Worm (Caenorhabditis elegans) whole organism, L1 larva: ENCODE measurements around the gene R10E11.9.

ENCODE experiments used
- Y116A8C.19 ChIP-seq: sonication (generic microtip); optimal IDR thresholded peaks from 2 replicates; lab custom pipeline; 2016; ENCODE audit warnings: missing compliant biosample characterization, missing genetic modification characterization, borderline replicate concordance
- aha-1 ChIP-seq: fragments of 150-350 bp; optimal IDR thresholded peaks from 2 replicates; lab custom pipeline; 2014; ENCODE audit warnings: missing biosample characterization, missing genetic modification characterization
- alr-1 ChIP-seq: fragments of 200-800 bp; sonication (Bioruptor generic); optimal IDR thresholded peaks from 2 replicates; lab custom pipeline; 2018; ENCODE audit warnings: borderline replicate concordance, mild to moderate bottlenecking, missing genetic modification characterization, missing compliant biosample characterization
- aly-2 ChIP-seq: fragments of 150-350 bp; optimal IDR thresholded peaks from 2 replicates; lab custom pipeline; 2014; ENCODE audit warnings: missing biosample characterization, missing genetic modification characterization
- ama-1 ChIP-seq: fragments of 150-350 bp; optimal IDR thresholded peaks from 2 replicates; lab custom pipeline; 2014
- blmp-1 ChIP-seq: fragments of 150-350 bp; optimal IDR thresholded peaks from 2 replicates; lab custom pipeline; 2014; ENCODE audit warnings: missing biosample characterization, missing genetic modification characterization
- ceh-8 ChIP-seq: fragments of 200-800 bp; sonication (Bioruptor generic); optimal IDR thresholded peaks from 2 replicates; lab custom pipeline; 2018; ENCODE audit warnings: mild to moderate bottlenecking, missing genetic modification characterization, moderate library complexity, missing compliant biosample characterization
- ces-1 ChIP-seq: fragments of 150-350 bp; optimal IDR thresholded peaks from 2 replicates; lab custom pipeline; 2014; ENCODE audit warnings: missing biosample characterization, missing genetic modification reagents, missing genetic modification characterization
- dsc-1 ChIP-seq: sonication (generic microtip); optimal IDR thresholded peaks from 2 replicates; lab custom pipeline; 2016; ENCODE audit warnings: mild to moderate bottlenecking, missing genetic modification characterization, missing compliant biosample characterization
- efl-1 ChIP-seq, 4 experiments: fragments of 150-350 bp; optimal IDR thresholded peaks in 3 of 4; peaks in 1 of 4; 1 replicate in 1 of 4; 2 replicates in 3 of 4; lab custom pipeline; 2014; ENCODE audit warnings: missing biosample characterization in 2 of 4, missing genetic modification characterization in 2 of 4, missing genetic modification reagents in 2 of 4
- egl-13 ChIP-seq: sonication (generic microtip); optimal IDR thresholded peaks from 2 replicates; lab custom pipeline; 2016; ENCODE audit warnings: missing genotype, missing genetic modification reagents, missing genetic modification characterization, missing compliant biosample characterization
- egl-27 ChIP-seq, 2 experiments: fragments of 150-350 bp in 1 of 2; sonication (generic microtip); optimal IDR thresholded peaks; 3 replicates each; lab custom pipeline; 2017 to 2018; ENCODE audit warnings: missing biosample characterization in 2 of 2, missing genetic modification characterization in 2 of 2, missing genetic modification reagents in 2 of 2
- elt-2 ChIP-seq: sonication (generic microtip); optimal IDR thresholded peaks from 2 replicates; lab custom pipeline; 2016; ENCODE audit warnings: missing genetic modification characterization, mild to moderate bottlenecking, inconsistent platforms, missing compliant biosample characterization, missing genetic modification reagents
- elt-3 ChIP-seq, 6 experiments: fragments of 150-350 bp in 1 of 6; sonication (generic microtip); optimal IDR thresholded peaks; 2 replicates each; lab custom pipeline; 2017 to 2018; ENCODE audit warnings: missing biosample characterization in 6 of 6, missing genetic modification characterization in 6 of 6, inconsistent platforms in 1 of 6
- fos-1 ChIP-seq: fragments of 150-350 bp; optimal IDR thresholded peaks from 2 replicates; lab custom pipeline; 2014; ENCODE audit warnings: missing biosample characterization, missing genetic modification characterization
- hlh-17 ChIP-seq: fragments of 200-800 bp; sonication (Bioruptor generic); optimal IDR thresholded peaks from 2 replicates; lab custom pipeline; 2018; ENCODE audit warnings: missing genetic modification characterization, mild to moderate bottlenecking, missing compliant biosample characterization, moderate library complexity, borderline replicate concordance
- isw-1 ChIP-seq: fragments of 200-800 bp; sonication (Bioruptor generic); IDR thresholded peaks from 2 replicates; pipeline ENCODE4 v1.3.6; 2022; ENCODE audit warnings: missing genetic modification characterization, missing compliant biosample characterization
- jun-1 ChIP-seq: fragments of 150-350 bp; optimal IDR thresholded peaks from 2 replicates; lab custom pipeline; 2014; ENCODE audit warnings: missing biosample characterization, missing genetic modification reagents, missing genetic modification characterization
- lin-13 ChIP-seq: fragments of 150-350 bp; optimal IDR thresholded peaks from 2 replicates; lab custom pipeline; 2014; ENCODE audit warnings: missing biosample characterization, missing genetic modification reagents, missing genetic modification characterization
- lin-14 ChIP-seq: fragments of 200-800 bp; sonication (Bioruptor generic); optimal IDR thresholded peaks from 2 replicates; lab custom pipeline; 2018; ENCODE audit warnings: mild to moderate bottlenecking, missing genetic modification characterization, moderate library complexity, missing compliant biosample characterization
- lin-15B ChIP-seq: fragments of 150-350 bp; sonication (generic microtip); optimal IDR thresholded peaks from 3 replicates; lab custom pipeline; 2014; ENCODE audit warnings: missing biosample characterization, missing genetic modification characterization
- lin-35 ChIP-seq, 2 experiments: fragments of 150-350 bp; optimal IDR thresholded peaks; 2 replicates each; lab custom pipeline; 2014; ENCODE audit warnings: missing biosample characterization in 2 of 2, missing genetic modification characterization in 2 of 2, missing genetic modification reagents in 2 of 2
- lir-3 ChIP-seq: sonication (generic microtip); optimal IDR thresholded peaks from 2 replicates; lab custom pipeline; 2016; ENCODE audit warnings: mild to moderate bottlenecking, missing genetic modification characterization, moderate library complexity, missing compliant biosample characterization; ENCODE audit not compliant: poor library complexity
- lsy-2 ChIP-seq, 2 experiments: fragments of 150-350 bp; optimal IDR thresholded peaks; 2 replicates each; lab custom pipeline; 2014; ENCODE audit warnings: missing biosample characterization in 2 of 2, missing genetic modification characterization in 2 of 2
- mab-9 ChIP-seq: fragments of 200-800 bp; sonication (Bioruptor generic); IDR thresholded peaks from 2 replicates; pipeline ENCODE4 v1.3.6; 2022; ENCODE audit warnings: missing genetic modification reagents, missing genetic modification characterization, missing compliant biosample characterization
- mdl-1 ChIP-seq, 2 experiments: fragments of 150-350 bp; optimal IDR thresholded peaks; 2 replicates each; lab custom pipeline; 2014 to 2017; ENCODE audit warnings: missing biosample characterization in 2 of 2, missing genetic modification characterization in 2 of 2, inconsistent platforms in 1 of 2
- mep-1 ChIP-seq: fragments of 150-350 bp; optimal IDR thresholded peaks from 2 replicates; lab custom pipeline; 2014; ENCODE audit warnings: missing biosample characterization, missing genetic modification characterization
- nhr-11 ChIP-seq: fragments of 150-350 bp; optimal IDR thresholded peaks from 2 replicates; lab custom pipeline; 2014; ENCODE audit warnings: missing biosample characterization, missing genetic modification characterization
- nhr-19 ChIP-seq: fragments of 200-800 bp; sonication (Bioruptor generic); conservative IDR thresholded peaks from 2 replicates; pipeline ENCODE4 v1.3.6; 2022; ENCODE audit warnings: missing genetic modification characterization, missing compliant biosample characterization
- nhr-20 ChIP-seq: sonication (generic microtip); optimal IDR thresholded peaks from 2 replicates; lab custom pipeline; 2016; ENCODE audit warnings: mild to moderate bottlenecking, missing genetic modification characterization, missing compliant biosample characterization
- nhr-47 ChIP-seq: sonication (generic microtip); optimal IDR thresholded peaks from 2 replicates; lab custom pipeline; 2016; ENCODE audit warnings: mild to moderate bottlenecking, missing genetic modification characterization, moderate library complexity, missing compliant biosample characterization
- nhr-71 ChIP-seq: sonication (generic microtip); optimal IDR thresholded peaks from 2 replicates; lab custom pipeline; 2016; ENCODE audit warnings: mild to moderate bottlenecking, missing genetic modification characterization, moderate library complexity, missing compliant biosample characterization
- nhr-76 ChIP-seq: sonication (generic microtip); optimal IDR thresholded peaks from 2 replicates; lab custom pipeline; 2017; ENCODE audit warnings: missing biosample characterization, missing genetic modification characterization
- nhr-84 ChIP-seq: sonication (generic microtip); optimal IDR thresholded peaks from 2 replicates; lab custom pipeline; 2017; ENCODE audit warnings: missing biosample characterization, missing genetic modification characterization
- nhr-85 ChIP-seq: sonication (generic microtip); peaks from one replicate; lab custom pipeline; 2016; ENCODE audit warnings: missing genetic modification characterization, inconsistent platforms, missing compliant biosample characterization
- nhr-90 ChIP-seq: sonication (generic microtip); optimal IDR thresholded peaks from 2 replicates; lab custom pipeline; 2016; ENCODE audit warnings: mild to moderate bottlenecking, missing genetic modification characterization, missing compliant biosample characterization; ENCODE audit not compliant: poor library complexity
- pqm-1 ChIP-seq: sonication (generic microtip); optimal IDR thresholded peaks from 3 replicates; lab custom pipeline; 2017; ENCODE audit warnings: missing biosample characterization, missing genetic modification characterization
- rnt-1 ChIP-seq: sonication (generic microtip); optimal IDR thresholded peaks from 2 replicates; lab custom pipeline; 2016; ENCODE audit warnings: mild to moderate bottlenecking, missing genetic modification characterization, moderate library complexity, missing compliant biosample characterization
- skn-1 ChIP-seq: fragments of 150-350 bp; optimal IDR thresholded peaks from 2 replicates; lab custom pipeline; 2014; ENCODE audit warnings: missing biosample characterization, missing genetic modification characterization
- snu-23 ChIP-seq: sonication (generic microtip); optimal IDR thresholded peaks from 2 replicates; lab custom pipeline; 2016; ENCODE audit warnings: missing genetic modification characterization, missing compliant biosample characterization
- unc-30 ChIP-seq: sonication (generic microtip); optimal IDR thresholded peaks from 2 replicates; lab custom pipeline; 2017; ENCODE audit warnings: missing biosample characterization, missing genetic modification characterization
- unc-62 ChIP-seq: fragments of 150-350 bp; optimal IDR thresholded peaks from 2 replicates; lab custom pipeline; 2014; ENCODE audit warnings: missing biosample characterization, missing genetic modification reagents, missing genetic modification characterization
- unc-98 ChIP-seq: fragments of 200-800 bp; sonication (Bioruptor generic); IDR thresholded peaks from 2 replicates; pipeline ENCODE4 v1.3.6; 2022; ENCODE audit warnings: missing genetic modification characterization, missing compliant biosample characterization
- vab-15 ChIP-seq: sonication (generic microtip); optimal IDR thresholded peaks from 2 replicates; lab custom pipeline; 2017; ENCODE audit warnings: missing genotype, mild to moderate bottlenecking, missing genetic modification characterization, missing compliant biosample characterization
- xbp-1 ChIP-seq: sonication (generic microtip); optimal IDR thresholded peaks from 2 replicates; lab custom pipeline; 2016; ENCODE audit warnings: missing genetic modification characterization, missing compliant biosample characterization
- zag-1 ChIP-seq: fragments of 150-350 bp; optimal IDR thresholded peaks from 2 replicates; lab custom pipeline; 2014; ENCODE audit warnings: missing biosample characterization, missing genetic modification characterization
- zip-4 ChIP-seq: fragments of 200-800 bp; sonication (Bioruptor generic); optimal IDR thresholded peaks from 2 replicates; lab custom pipeline; 2018; ENCODE audit warnings: mild to moderate bottlenecking, missing genetic modification characterization, moderate library complexity, missing compliant biosample characterization
- ztf-4 ChIP-seq: fragments of 150-350 bp; optimal IDR thresholded peaks from 2 replicates; lab custom pipeline; 2014; ENCODE audit warnings: missing biosample characterization, missing genetic modification characterization

R10E11.9 gene

ce11 chrIII:9808179-9808578 lies 14.7 kb upstream of the R10E11.9 start, which contains the start of gene gtap-2 (continued):
- TF ChIP-seq ama-1 (lab: Kevin White, UChicago) (no peak), ces-1 (no peak), pqm-1 (no peak), alr-1 (tag; lab: Kevin White, UChicago) (no peak), fos-1 (tag; lab: Kevin White, UChicago) (no peak), nhr-19 (GFP tag; lab: Robert Waterston, UW) (no peak), skn-1 (tag; lab: Kevin White, UChicago) (peak; percentile 33), zip-4 (GFP tag; lab: Kevin White, UChicago) (no peak), isw-1 (peak; percentile 18; the same call in 1 of the 2 replicates), nhr-76 (no peak), dsc-1 (tag; lab: Kevin White, UChicago) (peak; percentile 14), mdl-1 (tag; optimal IDR thresholded peaks at IDR 0.05; lab: Kevin White, UChicago) (no peak), xbp-1 (no peak), hlh-17 (GFP tag; lab: Kevin White, UChicago) (no peak), unc-30 (tag; lab: Kevin White, UChicago) (no peak), unc-98 (GFP tag; lab: Robert Waterston, UW) (peak; percentile 38; the same call in 1 of the 2 replicates), unc-62 (GFP tag; lab: Kevin White, UChicago) (no peak), zag-1 (tag; lab: Kevin White, UChicago) (no peak), mab-9 (GFP tag; lab: Robert Waterston, UW) (no peak)

- TF ChIP-seq snu-23 (GFP tag; lab: Kevin White, UChicago): peak; percentile 58
- peak; percentile 43 for TF ChIP-seq nhr-90 (tag; lab: Kevin White, UChicago)
- TF ChIP-seq mep-1 (tag; lab: Kevin White, UChicago): peak; percentile 32
- no peak for TF ChIP-seq ceh-8 (GFP tag; lab: Kevin White, UChicago)
- TF ChIP-seq nhr-85 (tag; lab: Kevin White, UChicago): peak; percentile 83
- TF ChIP-seq nhr-47 (tag; lab: Kevin White, UChicago): peak; percentile 34
- TF ChIP-seq elt-3 (tag; optimal IDR thresholded peaks at IDR 0.05; lab: Kevin White, UChicago): peak in 2 of 6 experiments; percentile 36 to 75
- TF ChIP-seq lin-13: no peak
- TF ChIP-seq aha-1: no peak
- peak; percentile 26 for TF ChIP-seq skn-1 (tag; lab: Kevin White, UChicago)
- TF ChIP-seq ztf-4 (tag; lab: Kevin White, UChicago): peak; percentile 64
- TF ChIP-seq blmp-1 (tag; lab: Kevin White, UChicago): peak; percentile 67
- TF ChIP-seq aly-2: no peak
- no peak for TF ChIP-seq egl-27 (tag; optimal IDR thresholded peaks at IDR 0.05; lab: Kevin White, UChicago)
- no peak for TF ChIP-seq nhr-11 (tag; lab: Kevin White, UChicago)
- TF ChIP-seq lin-14 (GFP tag; lab: Kevin White, UChicago): peak; percentile 28
- TF ChIP-seq egl-13 (tag; lab: Kevin White, UChicago): no peak
- peak; percentile 28 for TF ChIP-seq lir-3 (tag; lab: Kevin White, UChicago)
- TF ChIP-seq nhr-19 (GFP tag; lab: Robert Waterston, UW): peak; percentile 42
- TF ChIP-seq rnt-1 (tag; lab: Kevin White, UChicago): peak; percentile 21
- peak in 1 of 2 experiments; percentile 39 for TF ChIP-seq lsy-2 (tag; optimal IDR thresholded peaks at IDR 0.05; lab: Kevin White, UChicago)
- peak; percentile 71 for TF ChIP-seq nhr-71 (tag; lab: Kevin White, UChicago)
- TF ChIP-seq nhr-84 (tag; lab: Kevin White, UChicago): no peak
- peak; percentile 59 for TF ChIP-seq elt-2 (tag; lab: Kevin White, UChicago)
- peak; percentile 58 for TF ChIP-seq vab-15 (tag; lab: Kevin White, UChicago)
- peak; percentile 65 for TF ChIP-seq nhr-20 (tag; lab: Kevin White, UChicago)
- TF ChIP-seq efl-1 (optimal IDR thresholded peaks at IDR 0.05; lab: Kevin White, UChicago): no peak
- peak in 1 of 2 experiments; percentile 91 for TF ChIP-seq efl-1 (GFP tag; optimal IDR thresholded peaks at IDR 0.05 in 1 of 2; lab: Kevin White, UChicago)
- TF ChIP-seq jun-1 (tag; lab: Kevin White, UChicago): peak; percentile 4
- no peak for TF ChIP-seq Y116A8C.19
- peak; percentile 58 for TF ChIP-seq ama-1 (lab: Kevin White, UChicago)
- no peak for TF ChIP-seq lin-15B (tag; lab: Kevin White, UChicago)
- peak in 1 of 2 experiments; percentile 74 for TF ChIP-seq lin-35 (GFP tag; optimal IDR thresholded peaks at IDR 0.05; lab: Kevin White, UChicago)
- TF ChIP-seq mdl-1 (tag; optimal IDR thresholded peaks at IDR 0.05; lab: Kevin White, UChicago): peak in 1 of 2 experiments; percentile 66
Measured at ce11 chrIII:9807560-9808046, 14.2 kb upstream of the R10E11.9 start.
